Fruit fly (Drosophila melanogaster) whole organism, adult: ENCODE measurements around the gene Eip74EF.

Experiments used
- CG7045 ChIP-seq: fragments of 200-800 bp; sonication (Bioruptor generic); optimal IDR thresholded peaks from 2 replicates; lab custom pipeline; 2017; ENCODE audit warnings: missing biosample characterization, mild to moderate bottlenecking, missing genetic modification characterization
- Crg-1 ChIP-seq: fragments of 200-800 bp; sonication (Bioruptor generic); optimal IDR thresholded peaks from 2 replicates; lab custom pipeline; 2016; ENCODE audit warnings: missing biosample characterization, missing genetic modification characterization
- ovo ChIP-seq: fragments of 200-800 bp; sonication (Bioruptor generic); optimal IDR thresholded peaks from 2 replicates; lab custom pipeline; 2016; ENCODE audit warnings: missing biosample characterization, missing genetic modification characterization

- TF ChIP-seq ovo (GFP tag; lab: Kevin White, UChicago) (no peak), CG7045 (no peak), Crg-1 (GFP tag; lab: Kevin White, UChicago) (no peak)
Measured at dm6 chr3L:17587292-17587691, 31.8 kb downstream of the Eip74EF start.
